Worm (Caenorhabditis elegans) whole organism, L4/young adult: ENCODE results near the gene num-1.

Experiments used
- W03F9.2 ChIP-seq: fragments of 150-350 bp; optimal IDR thresholded peaks from 2 replicates; lab custom pipeline; 2014; ENCODE audit warnings: missing biosample characterization, missing genetic modification characterization
- dao-5 ChIP-seq: sonication (generic microtip); optimal IDR thresholded peaks from 2 replicates; lab custom pipeline; 2016; ENCODE audit warnings: missing genotype, missing genetic modification characterization, moderate library complexity, missing compliant biosample characterization
- him-1 ChIP-seq: sonication (generic microtip); optimal IDR thresholded peaks from 2 replicates; lab custom pipeline; 2016; ENCODE audit warnings: missing genotype, missing genetic modification reagents, missing genetic modification characterization, missing compliant biosample characterization

ce11 chrV:20845524-20846208 lies 16.1 kb downstream of the num-1 start, which contains the start of the genes F31D4.2 and fkb-6:
- TF ChIP-seq dao-5 (tag; lab: Kevin White, UChicago) = no peak
- peak; percentile 76 for TF ChIP-seq W03F9.2 (tag; lab: Kevin White, UChicago)
- TF ChIP-seq him-1 (tag; lab: Kevin White, UChicago) = peak; percentile 2
